Fruit fly (Drosophila melanogaster): ENCODE data around the gene tub.

tub gene

DNA sequence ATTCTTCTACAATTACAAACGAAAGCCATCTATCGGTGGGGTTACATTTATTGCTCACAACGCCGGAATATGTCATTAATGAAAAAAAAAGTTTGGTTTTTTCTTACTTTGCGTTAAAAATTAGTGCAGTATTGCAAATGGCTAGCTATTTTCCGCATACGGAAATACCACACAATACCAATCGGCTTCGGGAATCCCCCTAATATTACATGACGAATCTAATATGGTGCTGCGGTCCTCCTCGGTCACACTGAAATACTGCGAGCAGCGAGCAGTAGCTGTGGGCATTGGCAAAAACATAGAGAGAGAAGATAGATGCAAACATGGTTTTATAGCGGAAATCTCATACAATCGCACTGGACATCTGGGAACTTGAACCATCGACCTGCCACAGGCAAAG, at the start of gene tub:
tub (plus strand) TSS at position 253 of the 400 bp plus-strand sequence.
- TF ChIP-seq Smox (GFP tag; optimal IDR thresholded peaks at IDR 0.05) (no peak), CG31627 (GFP tag; optimal IDR thresholded peaks at IDR 0.05) (peak; percentile 26), CG3032 (tag; optimal IDR thresholded peaks at IDR 0.05) (peak; percentile 25), Eip78C (GFP tag) (peak; percentile 63), topi (GFP tag; optimal IDR thresholded peaks at IDR 0.05) (peak; percentile 10), CG4318 (GFP tag; optimal IDR thresholded peaks at IDR 0.05) (no peak), svp (GFP tag) (peak; percentile 84), lz (GFP tag; optimal IDR thresholded peaks at IDR 0.05) (peak; percentile 47), acj6 (GFP tag; optimal IDR thresholded peaks at IDR 0.05) (peak; percentile 25), CG1621 (tag; optimal IDR thresholded peaks at IDR 0.05) (peak; percentile 45), CG3919 (GFP tag; optimal IDR thresholded peaks at IDR 0.05) (no peak), dac (GFP tag; optimal IDR thresholded peaks at IDR 0.05) (peak; percentile 22), Hr39 (GFP tag; optimal IDR thresholded peaks at IDR 0.05) (peak; percentile 7), esn (GFP tag; optimal IDR thresholded peaks at IDR 0.05) (peak; percentile 13), CG6163 (GFP tag; IDR thresholded peaks at IDR 0.05) (peak; percentile 62)

DNA sequence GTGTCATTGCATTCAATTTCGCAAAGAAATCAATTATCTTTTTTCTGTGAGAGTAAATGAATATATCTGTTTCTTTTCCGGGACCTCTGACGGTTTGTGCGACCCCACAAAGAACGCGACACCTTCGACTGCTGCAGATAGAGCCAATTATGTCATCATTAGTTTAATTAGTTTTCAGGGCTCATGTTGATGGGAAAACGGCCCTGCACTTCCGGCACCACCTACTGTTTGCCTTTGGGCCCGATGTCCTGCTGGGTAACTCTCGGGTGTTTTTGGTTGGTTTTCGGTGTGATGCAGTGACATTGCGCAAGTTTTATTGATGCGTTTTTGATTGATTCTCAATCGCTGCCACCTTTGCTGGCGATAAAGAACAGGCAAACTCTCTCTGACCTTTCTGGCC, 47.4 kb upstream of the tub start:
- TF ChIP-seq Ets96B (tag; optimal IDR thresholded peaks at IDR 0.05) (no peak), CG3032 (tag; optimal IDR thresholded peaks at IDR 0.05) (no peak), CG11902 (GFP tag; optimal IDR thresholded peaks at IDR 0.05) (no peak), Gug (GFP tag; IDR thresholded peaks at IDR 0.05) (no peak), esn (GFP tag; optimal IDR thresholded peaks at IDR 0.05) (no peak), vri (GFP tag; optimal IDR thresholded peaks at IDR 0.05) (no peak), CG3919 (GFP tag; optimal IDR thresholded peaks at IDR 0.05) (no peak), svp (GFP tag) (no peak), fd85E (GFP tag; optimal IDR thresholded peaks at IDR 0.05) (no peak), CG11294 (GFP tag; IDR thresholded peaks at IDR 0.05) (no peak), acj6 (GFP tag; optimal IDR thresholded peaks at IDR 0.05) (no peak)

DNA sequence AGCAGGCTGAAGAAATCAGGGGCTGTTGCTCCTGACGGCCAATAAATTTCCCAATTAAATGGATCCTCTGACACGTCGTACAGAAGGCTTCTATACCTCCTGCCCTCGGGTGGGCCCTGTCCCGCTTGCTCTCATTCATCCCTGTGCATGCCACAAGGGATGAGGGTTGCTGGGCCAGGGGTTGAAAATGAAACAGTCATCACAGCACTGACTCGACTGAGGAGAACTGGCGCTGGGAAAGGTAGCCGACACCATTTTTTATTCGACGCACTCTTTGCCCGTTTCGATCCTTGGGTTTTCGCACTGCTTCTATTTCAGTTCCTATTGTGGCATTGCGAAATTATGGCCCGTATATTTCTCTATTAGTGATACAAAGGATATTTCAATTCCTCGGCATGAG, 46.4 kb upstream of the tub start:
- no peak for TF ChIP-seq topi (GFP tag; optimal IDR thresholded peaks at IDR 0.05)
- no peak for TF ChIP-seq Hr39 (GFP tag; optimal IDR thresholded peaks at IDR 0.05)
- TF ChIP-seq Sox15 (GFP tag; optimal IDR thresholded peaks at IDR 0.05) = no peak
- TF ChIP-seq CG6808 (GFP tag; optimal IDR thresholded peaks at IDR 0.05) = no peak
- TF ChIP-seq Hr38 (GFP tag; optimal IDR thresholded peaks at IDR 0.05) = no peak
- no peak for TF ChIP-seq CG10631 (GFP tag; optimal IDR thresholded peaks at IDR 0.05)
- TF ChIP-seq CG32006 (GFP tag; optimal IDR thresholded peaks at IDR 0.05) = no peak
- TF ChIP-seq CG11902 (GFP tag; optimal IDR thresholded peaks at IDR 0.05) = no peak

DNA sequence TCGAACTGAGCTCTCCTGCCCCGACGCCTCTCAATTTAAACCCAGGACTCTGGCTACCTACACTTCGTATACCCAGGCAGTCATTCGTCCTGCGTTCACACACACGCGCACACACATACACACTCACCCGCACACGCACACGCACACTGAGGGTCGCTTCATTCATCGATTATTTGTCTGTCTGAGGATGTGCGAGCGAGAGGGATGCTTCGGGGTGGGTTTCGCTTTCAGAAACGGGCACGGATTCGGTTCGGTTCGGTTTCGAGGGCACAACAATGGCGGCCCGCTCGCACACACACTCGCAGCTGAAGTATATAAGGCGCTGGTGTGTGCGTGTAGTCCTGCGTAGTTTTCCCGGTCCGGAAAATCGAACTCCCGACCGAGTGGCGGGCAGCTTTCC, 40.9 kb upstream of the tub start, which contains the start of gene hkb:
hkb (minus strand) TSS at position 11 of the 400 bp plus-strand sequence.
- no peak for TF ChIP-seq cyc (GFP tag; optimal IDR thresholded peaks at IDR 0.05)
- TF ChIP-seq OdsH (GFP tag; optimal IDR thresholded peaks at IDR 0.05) = no peak
- no peak for TF ChIP-seq CG6808 (GFP tag; optimal IDR thresholded peaks at IDR 0.05)
- no peak for TF ChIP-seq Ets96B (tag; optimal IDR thresholded peaks at IDR 0.05)
- TF ChIP-seq Met (GFP tag; optimal IDR thresholded peaks at IDR 0.05) = no peak
- no peak for TF ChIP-seq CG8119 (GFP tag; IDR thresholded peaks at IDR 0.05)
- TF ChIP-seq Smox (GFP tag; optimal IDR thresholded peaks at IDR 0.05) = no peak
- TF ChIP-seq Eip78C (GFP tag) = no peak
- no peak for TF ChIP-seq CG34406 (GFP tag; optimal IDR thresholded peaks at IDR 0.05)
- TF ChIP-seq vri (GFP tag; optimal IDR thresholded peaks at IDR 0.05) = no peak
- no peak for TF ChIP-seq CG3032 (tag; optimal IDR thresholded peaks at IDR 0.05)
- no peak for TF ChIP-seq Gug (GFP tag; IDR thresholded peaks at IDR 0.05)
- TF ChIP-seq achi (GFP tag; optimal IDR thresholded peaks at IDR 0.05) = no peak
- TF ChIP-seq Hr39 (GFP tag; optimal IDR thresholded peaks at IDR 0.05) = no peak
- no peak for TF ChIP-seq CG7368 (GFP tag; optimal IDR thresholded peaks at IDR 0.05)
- TF ChIP-seq CG8632 (GFP tag; optimal IDR thresholded peaks at IDR 0.05) = no peak

DNA sequence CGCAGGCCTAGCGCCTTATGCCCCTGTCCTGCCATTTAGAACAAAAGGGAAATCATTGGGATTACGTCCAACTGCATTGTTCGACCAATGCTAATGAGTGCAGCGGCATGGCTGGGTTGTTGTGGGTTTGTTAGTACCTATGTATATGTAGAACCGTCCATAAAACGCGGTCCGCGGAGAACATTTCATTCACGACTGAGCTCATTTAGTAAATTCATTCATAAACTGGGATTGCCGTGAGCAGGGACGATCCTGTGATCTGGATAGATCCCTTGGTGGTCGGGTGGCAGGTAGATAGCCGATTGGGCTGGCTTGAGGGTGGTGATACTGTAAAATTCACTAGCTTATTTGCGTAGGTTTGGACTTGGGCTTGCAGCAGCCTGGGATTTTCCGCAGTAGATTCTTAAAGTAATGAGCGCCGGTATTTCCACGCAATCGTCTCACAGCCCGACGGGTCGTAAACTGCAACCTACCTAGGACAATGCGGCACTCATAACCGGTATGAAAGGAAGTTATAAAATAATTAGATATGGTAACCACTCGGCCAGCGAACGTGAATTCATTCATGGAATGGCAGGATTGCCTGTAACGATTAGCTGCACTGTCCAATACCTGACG, 39.2 kb upstream of the tub start:
- TF ChIP-seq CG32006 (GFP tag; optimal IDR thresholded peaks at IDR 0.05) = no peak
- TF ChIP-seq CG6276 (GFP tag; optimal IDR thresholded peaks at IDR 0.05) = no peak
- TF ChIP-seq CG8319 (GFP tag; optimal IDR thresholded peaks at IDR 0.05) = no peak
- TF ChIP-seq CG3919 (GFP tag; optimal IDR thresholded peaks at IDR 0.05) = no peak
- no peak for TF ChIP-seq Blimp-1 (GFP tag; optimal IDR thresholded peaks at IDR 0.05)
- TF ChIP-seq Sox14 (GFP tag; optimal IDR thresholded peaks at IDR 0.05) = no peak
- no peak for TF ChIP-seq Hr38 (GFP tag; optimal IDR thresholded peaks at IDR 0.05)
- no peak for TF ChIP-seq Eip75B (GFP tag; optimal IDR thresholded peaks at IDR 0.05)
- no peak for TF ChIP-seq Hr39 (GFP tag; optimal IDR thresholded peaks at IDR 0.05)
- TF ChIP-seq spab (GFP tag; optimal IDR thresholded peaks at IDR 0.05) = no peak
- no peak for TF ChIP-seq CG6163 (GFP tag; IDR thresholded peaks at IDR 0.05)
- no peak for TF ChIP-seq CG16779 (tag; optimal IDR thresholded peaks at IDR 0.05)
- TF ChIP-seq CG10631 (GFP tag; optimal IDR thresholded peaks at IDR 0.05) = no peak
